Worm (Caenorhabditis elegans): ENCODE results near the gene cpg-20.
"Not testable (repeated sequence)": the region's sequence is repeated elsewhere in the genome, so short reads cannot be mapped to it uniquely, and the experiment has no call there.

cpg-20 gene

ce11 chrIV:6048462-6048861 is 27.6 kb downstream of the cpg-20 start:
- no peak for TF ChIP-seq hmbx-1 (tag; optimal IDR thresholded peaks at IDR 0.05)
- no peak for TF ChIP-seq hmg-4 (GFP tag; optimal IDR thresholded peaks at IDR 0.05)
- no peak for TF ChIP-seq ceh-13 (GFP tag; optimal IDR thresholded peaks at IDR 0.05)
- no peak for TF ChIP-seq tbx-37 (GFP tag; conservative IDR thresholded peaks at IDR 0.05)
- TF ChIP-seq ets-7 (tag; optimal IDR thresholded peaks at IDR 0.05), result no peak
- no peak for TF ChIP-seq tbx-11 (GFP tag; IDR thresholded peaks at IDR 0.05)
- no peak for TF ChIP-seq ceh-36 (tag; optimal IDR thresholded peaks at IDR 0.05)
- TF ChIP-seq hnd-1 (tag; optimal IDR thresholded peaks at IDR 0.05), result no peak
- no peak for TF ChIP-seq flt-1 (GFP tag; IDR thresholded peaks at IDR 0.05)

ce11 chrIV:6047164-6047727 is 28.8 kb downstream of the cpg-20 start:
- no peak for TF ChIP-seq F13C5.2 (tag; optimal IDR thresholded peaks at IDR 0.05)
- TF ChIP-seq ama-1 (optimal IDR thresholded peaks at IDR 0.05), result no peak
- TF ChIP-seq tbx-37 (GFP tag; conservative IDR thresholded peaks at IDR 0.05), result no peak
- TF ChIP-seq tbx-11 (GFP tag; IDR thresholded peaks at IDR 0.05), result no peak

DNA sequence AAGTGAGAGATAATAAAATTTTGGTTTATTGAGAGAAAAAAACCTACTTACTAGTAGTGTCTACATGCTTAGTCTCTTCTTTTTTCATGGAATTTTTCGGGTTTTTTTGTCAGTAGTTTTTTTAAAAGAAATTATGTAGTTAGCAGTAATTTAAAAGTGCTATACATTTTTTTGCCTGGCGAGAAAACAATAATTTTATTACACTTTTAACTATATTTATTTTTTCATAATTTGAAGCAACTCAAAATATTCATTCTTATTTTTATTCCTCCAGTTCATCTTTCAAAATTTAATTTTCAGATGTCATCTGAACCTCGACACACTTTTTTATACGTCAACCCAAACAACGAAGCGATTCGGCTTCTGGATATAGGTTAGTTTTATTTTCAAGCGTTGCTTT is 35.4 kb downstream of the cpg-20 start, which contains the start of gene kcc-2:
kcc-2 (plus strand) TSS at position 301 of the 400 bp plus-strand sequence.
- TF ChIP-seq ceh-13 (GFP tag; optimal IDR thresholded peaks at IDR 0.05) (no peak), hnd-1 (tag; optimal IDR thresholded peaks at IDR 0.05) (no peak), ets-7 (tag; optimal IDR thresholded peaks at IDR 0.05) (no peak), sea-1 (GFP tag; conservative IDR thresholded peaks at IDR 0.05) (no peak), pes-1 (GFP tag; IDR thresholded peaks at IDR 0.05) (no peak), tbx-37 (GFP tag; conservative IDR thresholded peaks at IDR 0.05) (no peak), scrt-1 (GFP tag; IDR thresholded peaks at IDR 0.05) (no peak), F13C5.2 (tag; optimal IDR thresholded peaks at IDR 0.05) (no peak), tbx-11 (GFP tag; IDR thresholded peaks at IDR 0.05) (no peak), tra-4 (tag; optimal IDR thresholded peaks at IDR 0.05) (no peak), hmg-4 (GFP tag; optimal IDR thresholded peaks at IDR 0.05) (no peak)

ce11 chrIV:6035113-6035512 is 40.9 kb downstream of the cpg-20 start:
- TF ChIP-seq pes-1 (GFP tag; IDR thresholded peaks at IDR 0.05), result no peak
- no peak for TF ChIP-seq F13C5.2 (tag; optimal IDR thresholded peaks at IDR 0.05)
- TF ChIP-seq flt-1 (GFP tag; IDR thresholded peaks at IDR 0.05), result no peak
- no peak for TF ChIP-seq tbx-11 (GFP tag; IDR thresholded peaks at IDR 0.05)
- TF ChIP-seq ceh-36 (tag; optimal IDR thresholded peaks at IDR 0.05), result no peak
- TF ChIP-seq scrt-1 (GFP tag; IDR thresholded peaks at IDR 0.05), result no peak
- no peak for TF ChIP-seq aly-1 (tag; optimal IDR thresholded peaks at IDR 0.05)
- no peak for TF ChIP-seq ets-7 (tag; optimal IDR thresholded peaks at IDR 0.05)
- TF ChIP-seq B0310.2 (tag; optimal IDR thresholded peaks at IDR 0.05), result no peak
- TF ChIP-seq tbx-37 (GFP tag; conservative IDR thresholded peaks at IDR 0.05), result no peak
- no peak for TF ChIP-seq hnd-1 (tag; optimal IDR thresholded peaks at IDR 0.05)
- no peak for TF ChIP-seq ceh-13 (GFP tag; optimal IDR thresholded peaks at IDR 0.05)
- no peak for TF ChIP-seq hmg-4 (GFP tag; optimal IDR thresholded peaks at IDR 0.05)
- TF ChIP-seq sea-1 (GFP tag; conservative IDR thresholded peaks at IDR 0.05), result no peak
- TF ChIP-seq ama-1 (optimal IDR thresholded peaks at IDR 0.05), result no peak
- TF ChIP-seq hmbx-1 (tag; optimal IDR thresholded peaks at IDR 0.05), result no peak
- no peak for TF ChIP-seq tra-4 (tag; optimal IDR thresholded peaks at IDR 0.05)

DNA sequence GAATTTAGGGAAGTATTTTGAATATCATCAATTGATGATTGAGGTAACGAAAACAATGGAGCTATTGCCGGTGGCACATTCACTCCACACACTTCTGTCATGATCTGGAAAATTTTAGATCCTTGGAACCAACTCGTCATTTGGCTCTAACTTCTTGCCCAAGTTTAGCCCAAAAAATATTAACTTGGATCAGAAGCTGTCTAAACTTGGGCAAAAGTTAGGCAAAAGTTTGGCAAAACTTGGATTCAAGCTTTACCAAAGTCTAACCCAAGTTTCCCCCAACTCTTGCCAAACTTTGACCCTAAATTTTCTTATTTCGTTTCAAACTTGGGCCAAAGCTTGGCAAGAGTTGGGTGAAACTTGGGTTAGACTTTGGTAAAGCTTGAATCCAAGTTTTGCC is 42.5 kb downstream of the cpg-20 start, which contains the start of gene pqn-22:
pqn-22 (minus strand) TSS at position 101 of the 400 bp plus-strand sequence.
- not testable (repeated sequence) for TF ChIP-seq hmg-4 (GFP tag; optimal IDR thresholded peaks at IDR 0.05); ceh-13 (GFP tag; optimal IDR thresholded peaks at IDR 0.05); pes-1 (GFP tag; IDR thresholded peaks at IDR 0.05)

- TF ChIP-seq sea-1 (GFP tag; conservative IDR thresholded peaks at IDR 0.05) (no peak), ama-1 (optimal IDR thresholded peaks at IDR 0.05) (no peak), tbx-37 (GFP tag; conservative IDR thresholded peaks at IDR 0.05) (no peak), hmbx-1 (tag; optimal IDR thresholded peaks at IDR 0.05) (no peak), scrt-1 (GFP tag; IDR thresholded peaks at IDR 0.05) (no peak), hmg-4 (GFP tag; optimal IDR thresholded peaks at IDR 0.05) (no peak), F13C5.2 (tag; optimal IDR thresholded peaks at IDR 0.05) (no peak)
Measured at ce11 chrIV:6032413-6032812, 43.6 kb downstream of the cpg-20 start.
